Fruit fly (Drosophila melanogaster) whole organism: ENCODE results near the gene RpS27A.

ENCODE experiments used
- CG8478 ChIP-seq: fragments of >200 bp; optimal IDR thresholded peaks from 2 replicates; lab custom pipeline; 2018; ENCODE audit warnings: inconsistent platforms
- Dll ChIP-seq: fragments of >200 bp; optimal IDR thresholded peaks from 2 replicates; lab custom pipeline; 2017
- EcR ChIP-seq, 2 experiments: fragments of >200 bp; optimal IDR thresholded peaks; 2 replicates each; lab custom pipeline; 2017; ENCODE audit warnings: missing biosample characterization in 2 of 2, missing genetic modification characterization in 2 of 2, missing genetic modification reagents in 2 of 2
- pan ChIP-seq: fragments of >200 bp; optimal IDR thresholded peaks from 2 replicates; lab custom pipeline; 2017

dm6 chr2L:10426534-10427048, 18.4 kb downstream of the RpS27A start, which contains the start of the genes SmB and KdelR:
- TF ChIP-seq pan (lab: Kevin White, UChicago) (no peak), EcR (GFP tag; optimal IDR thresholded peaks at IDR 0.05; lab: Kevin White, UChicago) (no peak), CG8478 (lab: Kevin White, UChicago) (no peak), Dll (no peak)
